Worm (Caenorhabditis elegans) whole organism, mixed stage, embryonic: Measurements from ENCODE around the gene B0244.7.

Source experiments
- M03D4.4 ChIP-seq: sonication (generic microtip); optimal IDR thresholded peaks from 2 replicates; lab custom pipeline; 2017; ENCODE audit warnings: mild to moderate bottlenecking, missing genetic modification characterization, missing compliant biosample characterization
- blmp-1 ChIP-seq: fragments of 150-350 bp; optimal IDR thresholded peaks from 2 replicates; lab custom pipeline; 2014; ENCODE audit warnings: missing biosample characterization, missing genetic modification characterization
- elt-3 ChIP-seq: fragments of 150-350 bp; optimal IDR thresholded peaks from 2 replicates; lab custom pipeline; 2014; ENCODE audit warnings: missing biosample characterization, missing genetic modification characterization
- ham-2 ChIP-seq: fragments of 200-800 bp; sonication (Bioruptor generic); optimal IDR thresholded peaks from 2 replicates; lab custom pipeline; 2018; ENCODE audit warnings: mild to moderate bottlenecking, missing genetic modification characterization, missing compliant biosample characterization
- lin-13 ChIP-seq: fragments of 150-350 bp; optimal IDR thresholded peaks from 2 replicates; lab custom pipeline; 2014; ENCODE audit warnings: missing biosample characterization, missing genetic modification characterization
- lsy-2 ChIP-seq: fragments of 150-350 bp; optimal IDR thresholded peaks from 2 replicates; lab custom pipeline; 2014; ENCODE audit warnings: missing biosample characterization, missing genetic modification characterization
- mep-1 ChIP-seq: fragments of 150-350 bp; optimal IDR thresholded peaks from 2 replicates; lab custom pipeline; 2017; ENCODE audit warnings: missing biosample characterization, missing genetic modification reagents, missing genetic modification characterization, inconsistent platforms
- nhr-12 ChIP-seq: fragments of 150-350 bp; optimal IDR thresholded peaks from 2 replicates; lab custom pipeline; 2014; ENCODE audit warnings: missing biosample characterization, missing genetic modification characterization
- nhr-28 ChIP-seq: fragments of 150-350 bp; optimal IDR thresholded peaks from 2 replicates; lab custom pipeline; 2014; ENCODE audit warnings: missing biosample characterization, missing genetic modification characterization
- snpc-4 ChIP-seq: fragments of 150-350 bp; optimal IDR thresholded peaks from 2 replicates; lab custom pipeline; 2014; ENCODE audit warnings: missing biosample characterization, missing genetic modification characterization
- sptf-1 ChIP-seq: sonication (generic microtip); optimal IDR thresholded peaks from 2 replicates; lab custom pipeline; 2017; ENCODE audit warnings: mild to moderate bottlenecking, missing genetic modification characterization, moderate library complexity, missing compliant biosample characterization
- unc-120 ChIP-seq: sonication (generic microtip); optimal IDR thresholded peaks from 2 replicates; lab custom pipeline; 2017; ENCODE audit warnings: missing genetic modification characterization, missing compliant biosample characterization; ENCODE audit not compliant: poor library complexity, severe bottlenecking
- unc-62 ChIP-seq: fragments of 150-350 bp; optimal IDR thresholded peaks from 2 replicates; lab custom pipeline; 2014; ENCODE audit warnings: missing biosample characterization, missing genetic modification reagents, missing genetic modification characterization
- ztf-11 ChIP-seq: fragments of 150-350 bp; optimal IDR thresholded peaks from 2 replicates; lab custom pipeline; 2014; ENCODE audit warnings: missing biosample characterization, missing genetic modification characterization

DNA sequence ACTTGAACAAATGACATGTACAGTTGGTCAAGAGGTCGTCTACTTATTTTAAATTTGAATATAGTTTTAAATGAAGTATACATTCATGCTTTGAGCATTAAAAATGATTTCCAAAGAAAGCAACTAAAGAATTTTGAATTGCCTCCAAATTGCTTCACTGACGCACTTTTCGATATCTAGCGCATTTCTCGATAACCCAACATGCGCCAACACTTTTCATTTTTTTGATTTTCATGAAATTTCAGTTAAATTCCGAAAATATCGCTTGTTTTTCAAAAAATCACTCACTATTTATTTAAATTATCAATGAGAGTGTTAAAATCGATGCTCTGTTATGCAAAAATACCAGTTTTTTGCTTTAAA, 11.5 kb upstream of the B0244.7 start:
- TF ChIP-seq ztf-11 (tag; lab: Kevin White, UChicago), result no peak
- TF ChIP-seq lin-13 (tag; lab: Kevin White, UChicago), result no peak
- TF ChIP-seq elt-3, result no peak
- no peak for TF ChIP-seq mep-1 (tag; lab: Kevin White, UChicago)
- TF ChIP-seq nhr-12 (tag; lab: Kevin White, UChicago), result no peak
- no peak for TF ChIP-seq unc-62 (GFP tag; lab: Kevin White, UChicago)
- TF ChIP-seq lsy-2, result no peak
- no peak for TF ChIP-seq snpc-4 (tag; lab: Kevin White, UChicago)
- TF ChIP-seq unc-120 (tag; lab: Kevin White, UChicago), result no peak
- TF ChIP-seq nhr-28 (tag; lab: Kevin White, UChicago), result no peak
- TF ChIP-seq ham-2, result no peak
- no peak for TF ChIP-seq blmp-1 (tag; lab: Kevin White, UChicago)
- TF ChIP-seq sptf-1 (tag; lab: Kevin White, UChicago), result no peak
- TF ChIP-seq M03D4.4, result no peak
